Fruit fly (Drosophila melanogaster) whole organism, embryonic: ENCODE measurements around the gene CG15412.
"Not testable (repeated sequence)": the region's sequence is repeated elsewhere in the genome, so short reads cannot be mapped to it uniquely, and the experiment has no call there.

ENCODE experiments used
- ATbp ChIP-seq: fragments of 200-800 bp; sonication (Bioruptor generic); optimal IDR thresholded peaks from 2 replicates; lab custom pipeline; 2017; ENCODE audit warnings: missing biosample characterization, mild to moderate bottlenecking, missing genetic modification characterization, missing genetic modification reagents
- Blimp-1 ChIP-seq: fragments of 200-800 bp; sonication (Bioruptor generic); optimal IDR thresholded peaks from 3 replicates; lab custom pipeline; 2018; ENCODE audit warnings: missing biosample characterization, missing genetic modification characterization, mild to moderate bottlenecking, moderate library complexity, missing genetic modification reagents
- CG14860 ChIP-seq: fragments of 200-800 bp; sonication (Bioruptor generic); IDR thresholded peaks from 3 replicates; pipeline ENCODE4 v1.3.6; 2022; ENCODE audit warnings: missing biosample characterization, missing genetic modification characterization; ENCODE audit not compliant: partially characterized antibody
- CG15011 ChIP-seq: fragments of 200-800 bp; sonication (Bioruptor generic); optimal IDR thresholded peaks from 3 replicates; lab custom pipeline; 2018; ENCODE audit warnings: missing biosample characterization, mild to moderate bottlenecking, missing genetic modification characterization
- CG15696 ChIP-seq: fragments of 200-800 bp; sonication (Bioruptor generic); optimal IDR thresholded peaks from 2 replicates; lab custom pipeline; 2019; ENCODE audit warnings: missing biosample characterization, mild to moderate bottlenecking, missing genetic modification characterization, moderate library complexity
- CG17186 ChIP-seq: fragments of 200-800 bp; sonication (Bioruptor generic); optimal IDR thresholded peaks from 3 replicates; lab custom pipeline; 2017; ENCODE audit warnings: missing biosample characterization, missing genetic modification reagents, missing genetic modification characterization
- CG1832 ChIP-seq: fragments of 200-800 bp; sonication (Bioruptor generic); optimal IDR thresholded peaks from 2 replicates; lab custom pipeline; 2017; ENCODE audit warnings: missing biosample characterization, mild to moderate bottlenecking, missing genetic modification characterization, inconsistent platforms
- CG31365 ChIP-seq: fragments of 200-800 bp; sonication (Bioruptor generic); optimal IDR thresholded peaks from 2 replicates; lab custom pipeline; 2018; ENCODE audit warnings: missing biosample characterization, mild to moderate bottlenecking, missing genetic modification characterization
- CG33557 ChIP-seq: fragments of 200-800 bp; sonication (Bioruptor generic); optimal IDR thresholded peaks from 2 replicates; lab custom pipeline; 2019; ENCODE audit warnings: missing biosample characterization, mild to moderate bottlenecking, missing genetic modification characterization, moderate library complexity
- CG42726 ChIP-seq: fragments of 200-800 bp; sonication (Bioruptor generic); IDR thresholded peaks from 2 replicates; pipeline ENCODE4 v1.3.6; 2022; ENCODE audit warnings: missing biosample characterization, missing genetic modification characterization; ENCODE audit not compliant: partially characterized antibody
- CG4328 ChIP-seq: fragments of 200-800 bp; sonication (Bioruptor generic); optimal IDR thresholded peaks from 3 replicates; lab custom pipeline; 2017; ENCODE audit warnings: missing biosample characterization, missing genetic modification reagents, missing genetic modification characterization
- CG6254 ChIP-seq: fragments of 200-800 bp; sonication (Bioruptor generic); optimal IDR thresholded peaks from 3 replicates; lab custom pipeline; 2017; ENCODE audit warnings: mild to moderate bottlenecking, missing biosample characterization, missing genetic modification reagents, missing genetic modification characterization
- CG6813 ChIP-seq: fragments of 200-800 bp; sonication (Bioruptor generic); optimal IDR thresholded peaks from 2 replicates; lab custom pipeline; 2017; ENCODE audit warnings: missing biosample characterization, missing genetic modification characterization, mild to moderate bottlenecking, moderate library complexity, missing genetic modification reagents
- CG7357 ChIP-seq: fragments of 200-800 bp; sonication (Bioruptor generic); IDR thresholded peaks from 3 replicates; pipeline ENCODE4 v1.3.6; 2022; ENCODE audit warnings: missing biosample characterization, missing genetic modification characterization
- CG7987 ChIP-seq: fragments of 200-800 bp; sonication (Bioruptor generic); optimal IDR thresholded peaks from 2 replicates; lab custom pipeline; 2018; ENCODE audit warnings: missing biosample characterization, mild to moderate bottlenecking, missing genetic modification characterization, moderate library complexity
- CoRest ChIP-seq: fragments of 200-800 bp; sonication (Bioruptor generic); optimal IDR thresholded peaks from 3 replicates; lab custom pipeline; 2018; ENCODE audit warnings: missing biosample characterization, mild to moderate bottlenecking, missing genetic modification characterization, moderate library complexity
- Dref ChIP-seq: fragments of 200-800 bp; sonication (Bioruptor generic); IDR thresholded peaks from 2 replicates; pipeline ENCODE4 v1.3.6; 2022; ENCODE audit warnings: missing biosample characterization, missing genetic modification characterization
- HLHmδ ChIP-seq: fragments of 200-800 bp; sonication (Bioruptor generic); optimal IDR thresholded peaks from 2 replicates; lab custom pipeline; 2018; ENCODE audit warnings: missing biosample characterization, mild to moderate bottlenecking, missing genetic modification characterization, moderate library complexity
- Hr51 ChIP-seq, 2 experiments: fragments of 200-800 bp; sonication (Bioruptor generic); optimal IDR thresholded peaks; 2 replicates in 1 of 2; 3 replicates in 1 of 2; lab custom pipeline; 2016 to 2018; ENCODE audit warnings: missing biosample characterization in 2 of 2, missing genetic modification characterization in 2 of 2, mild to moderate bottlenecking in 1 of 2, moderate library complexity in 1 of 2
- PHDP ChIP-seq: fragments of 200-800 bp; sonication (Bioruptor generic); optimal IDR thresholded peaks from 3 replicates; lab custom pipeline; 2018; ENCODE audit warnings: missing biosample characterization, mild to moderate bottlenecking, missing genetic modification characterization, moderate library complexity
- Sox102F ChIP-seq: fragments of 200-800 bp; sonication (Bioruptor generic); optimal IDR thresholded peaks from 2 replicates; lab custom pipeline; 2018; ENCODE audit warnings: missing biosample characterization, mild to moderate bottlenecking, missing genetic modification characterization, moderate library complexity
- TFAM ChIP-seq: fragments of 200-800 bp; sonication (Bioruptor generic); optimal IDR thresholded peaks from 2 replicates; lab custom pipeline; 2017; ENCODE audit warnings: missing biosample characterization, missing genetic modification characterization, inconsistent platforms
- bcd ChIP-seq: fragments of 200-800 bp; sonication (Bioruptor generic); optimal IDR thresholded peaks from 2 replicates; lab custom pipeline; 2017; ENCODE audit warnings: missing biosample characterization, mild to moderate bottlenecking, missing genetic modification characterization
- bsh ChIP-seq, 2 experiments: fragments of 200-800 bp; sonication (Bioruptor generic); optimal IDR thresholded peaks; 2 replicates each; lab custom pipeline; 2017 to 2018; ENCODE audit warnings: mild to moderate bottlenecking in 2 of 2, missing biosample characterization in 2 of 2, missing genetic modification characterization in 2 of 2, moderate library complexity in 1 of 2
- cg ChIP-seq: fragments of 200-800 bp; sonication (Bioruptor generic); optimal IDR thresholded peaks from 3 replicates; lab custom pipeline; 2019; ENCODE audit warnings: missing biosample characterization, mild to moderate bottlenecking, missing genetic modification characterization, moderate library complexity
- ci ChIP-seq: fragments of 200-800 bp; sonication (Bioruptor generic); IDR thresholded peaks from 3 replicates; pipeline ENCODE4 v1.3.6; 2022; ENCODE audit warnings: missing biosample characterization, missing genetic modification characterization
- dan ChIP-seq: fragments of 200-800 bp; sonication (Bioruptor generic); IDR thresholded peaks from 2 replicates; pipeline ENCODE4 v1.3.6; 2022; ENCODE audit warnings: missing biosample characterization, missing genetic modification characterization
- dati ChIP-seq: fragments of 200-800 bp; sonication (Bioruptor generic); IDR thresholded peaks from 2 replicates; pipeline ENCODE4 v1.3.6; 2022; ENCODE audit warnings: missing biosample characterization, missing genetic modification characterization
- dmrt99B ChIP-seq: fragments of 200-800 bp; sonication (Bioruptor generic); optimal IDR thresholded peaks from 2 replicates; lab custom pipeline; 2018; ENCODE audit warnings: missing biosample characterization, mild to moderate bottlenecking, missing genetic modification characterization, moderate library complexity
- dysf ChIP-seq: fragments of 200-800 bp; sonication (Bioruptor generic); IDR thresholded peaks from 3 replicates; pipeline ENCODE4 v1.3.6; 2022; ENCODE audit warnings: missing biosample characterization, missing genetic modification characterization
- ems ChIP-seq: fragments of 200-800 bp; sonication (Bioruptor generic); optimal IDR thresholded peaks from 3 replicates; lab custom pipeline; 2016; ENCODE audit warnings: missing biosample characterization, missing genetic modification characterization
- h ChIP-seq: fragments of >200 bp; optimal IDR thresholded peaks from 2 replicates; lab custom pipeline; 2017
- jing ChIP-seq: fragments of 200-800 bp; sonication (Bioruptor generic); optimal IDR thresholded peaks from 2 replicates; lab custom pipeline; 2018; ENCODE audit warnings: missing biosample characterization, mild to moderate bottlenecking, missing genetic modification characterization
- kay ChIP-seq: fragments of 200-800 bp; sonication (Bioruptor generic); optimal IDR thresholded peaks from 2 replicates; lab custom pipeline; 2016; ENCODE audit warnings: missing biosample characterization, missing genetic modification characterization
- knrl ChIP-seq: fragments of 200-800 bp; sonication (Bioruptor generic); IDR thresholded peaks from 3 replicates; pipeline ENCODE4 v1.3.6; 2022; ENCODE audit warnings: missing biosample characterization, missing genetic modification characterization; ENCODE audit not compliant: partially characterized antibody
- lbe ChIP-seq: fragments of 200-800 bp; sonication (Bioruptor generic); optimal IDR thresholded peaks from 2 replicates; lab custom pipeline; 2016; ENCODE audit warnings: missing biosample characterization, mild to moderate bottlenecking, missing genetic modification characterization
- lola ChIP-seq, 3 experiments: fragments of >200 bp in 2 of 3; fragments of 200-800 bp in 1 of 3; sonication (Bioruptor generic) in 1 of 3; optimal IDR thresholded peaks; 2 replicates each; lab custom pipeline; 2017 to 2019; ENCODE audit warnings: missing biosample characterization in 3 of 3, missing genetic modification characterization in 3 of 3, mild to moderate bottlenecking in 1 of 3, moderate library complexity in 1 of 3
- nmo ChIP-seq: fragments of 200-800 bp; sonication (Bioruptor generic); optimal IDR thresholded peaks from 2 replicates; lab custom pipeline; 2018; ENCODE audit warnings: missing biosample characterization, mild to moderate bottlenecking, missing genetic modification characterization, moderate library complexity
- pum ChIP-seq: fragments of 200-800 bp; sonication (Bioruptor generic); optimal IDR thresholded peaks from 2 replicates; lab custom pipeline; 2016; ENCODE audit warnings: missing biosample characterization, missing genetic modification characterization
- sr ChIP-seq: fragments of 200-800 bp; sonication (Bioruptor generic); IDR thresholded peaks from 3 replicates; pipeline ENCODE4 v1.3.6; 2022; ENCODE audit warnings: missing biosample characterization, missing genetic modification characterization

Gene CG15412

dm6 chr2L:3397594-3398073 is 22.1 kb upstream of the CG15412 start, which contains the start of gene CG34175 (continued):
- no peak for TF ChIP-seq kay
- no peak for TF ChIP-seq dati (GFP tag; lab: Robert Waterston, UW)
- peak; percentile 22 for TF ChIP-seq CG6813 (GFP tag; lab: Kevin White, UChicago)
- no peak for TF ChIP-seq cg (GFP tag; lab: Kevin White, UChicago)
- TF ChIP-seq CoRest: peak; percentile 0
- TF ChIP-seq CG6254: no peak
- no peak for TF ChIP-seq CG1832 (GFP tag; lab: Kevin White, UChicago)
- TF ChIP-seq ci (GFP tag; lab: Robert Waterston, UW): no peak
- no peak for TF ChIP-seq dmrt99B
- no peak for TF ChIP-seq nmo (GFP tag; lab: Kevin White, UChicago)
- no peak for TF ChIP-seq HLHmδ (GFP tag; lab: Kevin White, UChicago)
- TF ChIP-seq h (lab: Kevin White, UChicago): no peak
- TF ChIP-seq ems: no peak
- TF ChIP-seq dysf (GFP tag; lab: Robert Waterston, UW): no peak
- TF ChIP-seq Hr51 (GFP tag; optimal IDR thresholded peaks at IDR 0.05; lab: Kevin White, UChicago): no peak
- no peak for TF ChIP-seq bcd (GFP tag; lab: Kevin White, UChicago)
- peak; percentile 51 for TF ChIP-seq Blimp-1
- no peak for TF ChIP-seq CG4328 (GFP tag; lab: Kevin White, UChicago)
- TF ChIP-seq lola (GFP tag; optimal IDR thresholded peaks at IDR 0.05; lab: Kevin White, UChicago): no peak
- TF ChIP-seq TFAM (GFP tag; lab: Kevin White, UChicago): no peak
- TF ChIP-seq CG14860 (GFP tag; lab: Robert Waterston, UW): no peak
- peak; percentile 36 for TF ChIP-seq Sox102F
- TF ChIP-seq Dref (GFP tag; lab: Robert Waterston, UW): no peak
- TF ChIP-seq bsh (GFP tag; optimal IDR thresholded peaks at IDR 0.05; lab: Kevin White, UChicago): no peak
- no peak for TF ChIP-seq CG7987
- TF ChIP-seq pum (GFP tag; lab: Kevin White, UChicago): no peak
- no peak for TF ChIP-seq CG7357 (GFP tag; lab: Robert Waterston, UW)
- TF ChIP-seq CG17186 (GFP tag; lab: Kevin White, UChicago): no peak
- TF ChIP-seq CG15696: no peak
- peak; percentile 9 for TF ChIP-seq CG15011
- no peak for TF ChIP-seq dan (GFP tag; lab: Robert Waterston, UW)
- no peak for TF ChIP-seq knrl (GFP tag; lab: Robert Waterston, UW)
- TF ChIP-seq PHDP (tag; lab: Kevin White, UChicago): peak; percentile 62
- no peak for TF ChIP-seq CG33557
- TF ChIP-seq sr: no peak
- no peak for TF ChIP-seq lbe (GFP tag; lab: Kevin White, UChicago)
- TF ChIP-seq ATbp (GFP tag; lab: Kevin White, UChicago): peak; percentile 3
- TF ChIP-seq, all 482 proteins: peak for 30

- TF ChIP-seq jing (GFP tag; lab: Kevin White, UChicago); CG31365 (tag; lab: Kevin White, UChicago); CG42726 (GFP tag; lab: Robert Waterston, UW): not testable (repeated sequence)
Measured at dm6 chr2L:3388396-3388795, 12.9 kb upstream of the CG15412 start, which contains the start of gene CG42460. CG42460 (minus strand) TSS chr2L:3388496.
